Fruit fly (Drosophila melanogaster) whole organism: ENCODE results near the gene CG5805.

ENCODE experiments used
- CG8478 ChIP-seq: fragments of >200 bp; optimal IDR thresholded peaks from 2 replicates; lab custom pipeline; 2018; ENCODE audit warnings: inconsistent platforms
- Dll ChIP-seq: fragments of >200 bp; optimal IDR thresholded peaks from 2 replicates; lab custom pipeline; 2017
- EcR ChIP-seq, 2 experiments: fragments of >200 bp; optimal IDR thresholded peaks; 2 replicates each; lab custom pipeline; 2017; ENCODE audit warnings: missing biosample characterization in 2 of 2, missing genetic modification characterization in 2 of 2, missing genetic modification reagents in 2 of 2
- pan ChIP-seq: fragments of >200 bp; optimal IDR thresholded peaks from 2 replicates; lab custom pipeline; 2017
- psq ChIP-seq: fragments of >200 bp; optimal IDR thresholded peaks from 2 replicates; lab custom pipeline; 2017
- usp ChIP-seq: fragments of >200 bp; optimal IDR thresholded peaks from 2 replicates; lab custom pipeline; 2017; ENCODE audit warnings: missing biosample characterization, missing genetic modification characterization, mixed read lengths

The CG5805 gene

DNA sequence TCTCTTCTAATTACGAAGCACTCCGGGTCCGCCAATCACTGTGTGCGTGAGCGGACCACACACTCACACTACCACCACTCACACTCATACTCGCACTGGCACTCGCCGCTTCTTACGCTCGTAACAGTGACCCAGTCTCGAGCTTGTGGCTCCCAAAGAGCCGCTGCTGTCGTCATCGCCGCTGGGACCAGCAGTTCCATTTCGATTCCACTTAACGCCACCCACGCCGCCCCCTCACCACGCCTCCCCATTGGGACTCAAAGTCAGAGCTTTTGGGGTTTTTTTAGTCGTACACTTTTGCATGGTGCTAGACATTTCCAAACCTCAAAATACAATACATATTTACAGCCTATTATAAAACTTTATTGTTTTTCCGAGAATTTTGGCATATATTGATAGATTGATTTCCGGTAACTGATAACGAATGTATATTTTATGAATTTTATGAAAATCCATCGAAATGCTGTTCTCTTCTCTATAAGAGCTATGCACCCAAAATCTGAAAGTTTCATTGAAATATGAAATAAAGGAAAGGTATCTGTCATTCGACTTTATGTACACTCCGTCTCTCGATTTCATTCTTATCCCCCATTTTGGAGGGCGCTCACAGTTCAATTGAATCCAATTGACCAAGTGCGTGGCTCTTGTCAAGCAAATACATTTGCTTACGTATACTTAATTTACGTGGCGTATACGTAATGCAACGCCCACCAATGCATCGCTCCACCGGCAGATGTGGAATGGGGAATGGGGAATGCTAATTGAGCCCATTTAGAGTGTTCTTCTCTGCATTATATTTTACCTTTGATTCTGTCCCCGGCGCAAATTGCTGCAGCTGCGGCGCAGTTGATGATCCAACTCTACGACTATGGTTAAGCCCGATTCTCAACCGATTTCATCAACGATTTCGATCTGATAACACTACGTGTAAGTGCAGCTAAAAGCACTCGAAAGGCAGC lies 15.7 kb downstream of the CG5805 start, which contains the start of gene CG42331:
CG42331 (plus strand) TSS at position 909 of the 959 bp plus-strand sequence.
- TF ChIP-seq psq (lab: Kevin White, UChicago): no peak
- no peak for TF ChIP-seq usp (GFP tag; lab: Kevin White, UChicago)
- no peak for TF ChIP-seq EcR (GFP tag; optimal IDR thresholded peaks at IDR 0.05; lab: Kevin White, UChicago)
- no peak for TF ChIP-seq pan (lab: Kevin White, UChicago)
- no peak for TF ChIP-seq Dll (lab: Kevin White, UChicago)
- no peak for TF ChIP-seq CG8478 (lab: Kevin White, UChicago)

- TF ChIP-seq pan (lab: Kevin White, UChicago) (no peak), EcR (GFP tag; optimal IDR thresholded peaks at IDR 0.05; lab: Kevin White, UChicago) (no peak), CG8478 (lab: Kevin White, UChicago) (no peak), Dll (lab: Kevin White, UChicago) (no peak), usp (GFP tag; lab: Kevin White, UChicago) (no peak), psq (lab: Kevin White, UChicago) (no peak)
These were observed 17.6 kb downstream of the CG5805 start for dm6 chr3R:24769601-24770000.

dm6 chr3R:24768538-24769401 lies 18.5 kb downstream of the CG5805 start, which contains the start of gene CG13631:
Gene CG13631 (plus strand): TSS chr3R:24769351.
- TF ChIP-seq psq (lab: Kevin White, UChicago) (no peak), Dll (lab: Kevin White, UChicago) (peak; percentile 35), CG8478 (lab: Kevin White, UChicago) (no peak)

dm6 chr3R:24767667-24768340 lies 19.4 kb downstream of the CG5805 start:
- TF ChIP-seq EcR (GFP tag; optimal IDR thresholded peaks at IDR 0.05; lab: Kevin White, UChicago) (no peak), Dll (lab: Kevin White, UChicago) (peak; percentile 76), CG8478 (lab: Kevin White, UChicago) (no peak), psq (lab: Kevin White, UChicago) (no peak), pan (lab: Kevin White, UChicago) (no peak), usp (GFP tag; lab: Kevin White, UChicago) (no peak)

- TF ChIP-seq psq (lab: Kevin White, UChicago): no peak
- TF ChIP-seq CG8478 (lab: Kevin White, UChicago): no peak
- TF ChIP-seq EcR (GFP tag; optimal IDR thresholded peaks at IDR 0.05; lab: Kevin White, UChicago): no peak
- TF ChIP-seq Dll (lab: Kevin White, UChicago): no peak
- TF ChIP-seq usp (GFP tag; lab: Kevin White, UChicago): no peak
- TF ChIP-seq pan (lab: Kevin White, UChicago): no peak
These were observed 20.5 kb downstream of the CG5805 start for dm6 chr3R:24766684-24767083.

dm6 chr3R:24764971-24765370 lies 22.2 kb downstream of the CG5805 start, which contains the start of gene AstA:
Gene AstA (minus strand): TSS chr3R:24765071.
- TF ChIP-seq CG8478 (lab: Kevin White, UChicago) (no peak), Dll (lab: Kevin White, UChicago) (no peak), usp (GFP tag; lab: Kevin White, UChicago) (no peak), pan (lab: Kevin White, UChicago) (no peak), psq (lab: Kevin White, UChicago) (no peak), EcR (GFP tag; optimal IDR thresholded peaks at IDR 0.05; lab: Kevin White, UChicago) (no peak)

- TF ChIP-seq CG8478 (lab: Kevin White, UChicago) (no peak), EcR (GFP tag; optimal IDR thresholded peaks at IDR 0.05; lab: Kevin White, UChicago) (no peak), usp (GFP tag; lab: Kevin White, UChicago) (no peak), pan (lab: Kevin White, UChicago) (no peak), Dll (lab: Kevin White, UChicago) (no peak), psq (lab: Kevin White, UChicago) (no peak)
These were observed 33.6 kb downstream of the CG5805 start, which contains the start of gene asp for dm6 chr3R:24753561-24754027. Gene asp (plus strand): TSS chr3R:24753849.

DNA sequence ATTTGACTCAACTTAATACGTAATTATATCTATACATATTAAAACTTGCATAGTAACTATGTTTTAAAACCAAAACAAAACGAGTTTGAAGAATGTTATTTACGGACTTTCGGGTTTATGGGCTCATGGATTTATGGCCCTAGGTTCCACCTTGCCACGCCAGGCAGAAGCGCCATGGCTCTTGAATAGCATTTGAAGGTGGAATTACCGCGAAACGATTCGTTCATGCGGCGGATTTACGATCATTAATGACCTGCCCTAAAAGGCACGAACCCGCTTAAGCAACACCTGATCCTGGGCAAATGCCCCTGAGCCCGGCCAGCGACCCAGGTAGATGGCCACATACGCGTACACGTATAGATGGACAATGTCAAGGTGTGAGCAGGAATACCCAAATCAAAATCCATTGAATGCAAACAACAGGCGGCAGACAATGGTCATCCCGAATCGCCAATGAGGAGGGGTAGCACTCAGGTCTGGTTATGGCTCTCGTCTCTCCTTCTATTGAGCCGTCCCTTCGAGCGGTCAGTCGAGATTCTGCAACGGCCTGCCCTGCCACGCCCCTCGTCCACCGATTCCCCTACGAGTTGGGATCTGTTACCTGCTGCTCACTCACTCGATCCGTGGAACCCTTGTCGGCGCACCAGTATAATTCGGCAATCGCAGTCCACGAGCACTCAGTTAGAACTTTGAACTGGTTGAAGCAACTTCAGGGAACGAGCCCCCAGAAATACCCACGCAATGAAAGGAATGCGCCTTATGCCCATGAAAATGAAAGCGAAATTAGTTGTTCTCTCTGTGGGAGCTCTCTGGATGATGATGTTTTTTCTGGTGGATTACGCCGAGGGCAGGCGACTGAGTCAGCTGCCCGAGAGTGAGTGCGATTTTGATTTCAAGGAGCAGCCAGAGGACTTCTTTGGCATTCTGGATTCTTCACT lies 37.9 kb downstream of the CG5805 start, which contains the start of gene tld:
tld (plus strand) TSS at position 677 of the 938 bp plus-strand sequence.
- TF ChIP-seq CG8478 (lab: Kevin White, UChicago): no peak
- TF ChIP-seq usp (GFP tag; lab: Kevin White, UChicago): no peak
- no peak for TF ChIP-seq pan (lab: Kevin White, UChicago)
- TF ChIP-seq Dll (lab: Kevin White, UChicago): no peak
- TF ChIP-seq psq (lab: Kevin White, UChicago): no peak
- TF ChIP-seq EcR (GFP tag; optimal IDR thresholded peaks at IDR 0.05; lab: Kevin White, UChicago): no peak
